Fruit fly (Drosophila melanogaster): Measurements from ENCODE around the gene CG11550.

- no peak for TF ChIP-seq CG8478 (optimal IDR thresholded peaks at IDR 0.05)
- TF ChIP-seq CTCF (optimal IDR thresholded peaks at IDR 0.05) = no peak
Observed at dm6 chr3R:31703370-31703769, 23.7 kb upstream of the CG11550 start.
